Worm (Caenorhabditis elegans): Measurements from ENCODE around the gene aman-2.

The aman-2 gene

DNA sequence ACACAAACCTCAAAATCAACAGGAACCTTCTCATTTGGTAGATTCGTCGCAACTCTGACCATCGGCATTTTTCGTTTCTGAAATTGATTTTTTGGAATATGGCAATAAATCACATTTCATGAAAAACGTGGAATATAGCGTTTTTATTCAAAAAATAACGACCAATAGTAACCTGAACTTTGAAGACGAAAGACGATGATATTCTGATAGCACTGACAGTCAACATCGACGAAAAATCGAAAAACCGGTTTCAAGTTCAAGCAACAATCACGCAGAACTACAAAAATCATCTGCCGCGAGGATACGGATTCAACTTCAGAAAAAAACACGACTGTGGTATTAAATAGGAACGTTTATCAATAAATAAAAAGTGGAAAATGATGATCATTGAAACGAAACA lies 45.1 kb upstream of the aman-2 start, which contains the start of gene mif-2:
mif-2 (minus strand) TSS at position 281 of the 400 bp plus-strand sequence.
- no peak for TF ChIP-seq zfh-2 (GFP tag; conservative IDR thresholded peaks at IDR 0.05)
- TF ChIP-seq gei-17 (GFP tag; optimal IDR thresholded peaks at IDR 0.05), result no peak
- TF ChIP-seq snpc-3.4 (tag; optimal IDR thresholded peaks at IDR 0.05), result peak; percentile 43
- TF ChIP-seq him-1 (tag; optimal IDR thresholded peaks at IDR 0.05), result peak; percentile 14
- 0 out of 2 replicates have a peak, but pooled peaks have one; percentile 5 for TF ChIP-seq madf-6 (GFP tag; IDR thresholded peaks at IDR 0.05)
- TF ChIP-seq ceh-100 (GFP tag; IDR thresholded peaks at IDR 0.05), result no peak
- no peak; the same call in 1 of the 2 replicates for TF ChIP-seq madf-3 (GFP tag; IDR thresholded peaks at IDR 0.05)
- TF ChIP-seq F49E8.2 (tag; optimal IDR thresholded peaks at IDR 0.05; ENCODE audit: insufficient read depth), result peak; percentile 19
- no peak for TF ChIP-seq egrh-3 (GFP tag; IDR thresholded peaks at IDR 0.05)
- TF ChIP-seq mes-4 (tag; optimal IDR thresholded peaks at IDR 0.05), result no peak
- TF ChIP-seq snpc-1.3 (tag; optimal IDR thresholded peaks at IDR 0.05; ENCODE audit: insufficient read depth), result peak; percentile 5
- TF ChIP-seq snpc-4 (GFP tag; optimal IDR thresholded peaks at IDR 0.05), result no peak
- TF ChIP-seq snpc-4 (tag; optimal IDR thresholded peaks at IDR 0.05), result peak in 1 of 4 experiments; percentile 61

DNA sequence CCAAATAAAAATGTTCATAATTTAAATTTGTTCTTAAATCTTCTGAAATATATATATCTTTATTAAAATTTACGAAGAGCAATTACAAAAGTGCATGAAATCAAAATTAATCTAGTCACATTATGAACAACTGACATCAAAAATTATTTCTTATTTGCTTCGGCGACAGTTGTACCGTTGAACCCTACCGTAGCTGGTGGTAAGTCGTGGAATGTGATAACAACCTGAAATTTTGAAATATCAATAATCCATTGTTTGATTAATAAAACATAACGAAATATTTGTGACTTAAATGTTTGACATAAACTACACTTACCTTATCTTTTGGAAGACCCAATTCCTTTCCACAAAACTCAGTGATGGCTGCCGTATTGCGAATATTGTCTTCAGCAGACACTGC lies 43.7 kb upstream of the aman-2 start:
- TF ChIP-seq Y53G8AR.9 (GFP tag; conservative IDR thresholded peaks at IDR 0.05), result no peak
- TF ChIP-seq madf-10 (tag; optimal IDR thresholded peaks at IDR 0.05), result peak; percentile 19
- TF ChIP-seq hmg-1.2 (GFP tag; IDR thresholded peaks at IDR 0.05), result 0 out of 2 replicates have a peak, but pooled peaks have one; percentile 9
- peak; percentile 5 for TF ChIP-seq tbp1 (GFP tag; optimal IDR thresholded peaks at IDR 0.05)
- TF ChIP-seq nhr-80 (tag; optimal IDR thresholded peaks at IDR 0.05), result peak; percentile 66
- TF ChIP-seq sptf-2 (GFP tag; optimal IDR thresholded peaks at IDR 0.05), result no peak
- no peak for TF ChIP-seq nhr-27 (tag; optimal IDR thresholded peaks at IDR 0.05)
- TF ChIP-seq ZK185.1 (tag; optimal IDR thresholded peaks at IDR 0.05; ENCODE audit: poor library complexity, severe bottlenecking), result peak; percentile 7
- no peak for TF ChIP-seq snpc-4 (GFP tag; optimal IDR thresholded peaks at IDR 0.05)
- TF ChIP-seq snpc-4 (tag; optimal IDR thresholded peaks at IDR 0.05), result peak in 1 of 4 experiments; percentile 9
- no peak for TF ChIP-seq B0336.3 (GFP tag; IDR thresholded peaks at IDR 0.05)
- TF ChIP-seq cebp-1 (GFP tag; IDR thresholded peaks at IDR 0.05), result no peak
- peak; percentile 52 for TF ChIP-seq cebp-1 (tag; optimal IDR thresholded peaks at IDR 0.05)

DNA sequence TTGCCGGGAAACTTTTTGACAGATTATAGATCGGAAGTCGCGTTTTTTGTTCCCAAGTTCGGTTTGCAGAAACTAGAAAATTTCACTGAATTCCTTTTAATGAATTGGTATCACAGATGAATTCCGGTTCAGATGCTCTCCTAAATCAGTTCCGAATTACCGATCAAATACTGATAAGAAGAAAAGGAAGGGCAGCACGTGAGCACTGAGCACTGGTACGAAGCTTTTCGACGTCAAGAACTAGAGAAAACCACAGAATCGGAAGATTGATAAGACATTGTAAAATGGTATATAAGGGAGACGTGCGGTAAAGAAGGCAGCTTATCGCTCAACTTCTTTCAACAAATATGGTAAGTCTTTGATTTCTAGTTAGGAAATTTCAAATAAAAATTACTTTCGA lies 42.2 kb upstream of the aman-2 start, which contains the start of gene cpr-1:
cpr-1 (plus strand) TSS at position 319 of the 400 bp plus-strand sequence.
- TF ChIP-seq pbrm-1 (GFP tag; IDR thresholded peaks at IDR 0.05), result no peak
- TF ChIP-seq snpc-4 (GFP tag; optimal IDR thresholded peaks at IDR 0.05), result no peak
- peak in 1 of 4 experiments; percentile 25 for TF ChIP-seq snpc-4 (tag; optimal IDR thresholded peaks at IDR 0.05)
- peak; percentile 59 for TF ChIP-seq ztf-22 (GFP tag; optimal IDR thresholded peaks at IDR 0.05)
- peak; percentile 93 for TF ChIP-seq nhr-80 (tag; optimal IDR thresholded peaks at IDR 0.05)
- TF ChIP-seq ets-4 (GFP tag; optimal IDR thresholded peaks at IDR 0.05), result peak; percentile 87
- no peak for TF ChIP-seq lin-40 (tag; optimal IDR thresholded peaks at IDR 0.05)

DNA sequence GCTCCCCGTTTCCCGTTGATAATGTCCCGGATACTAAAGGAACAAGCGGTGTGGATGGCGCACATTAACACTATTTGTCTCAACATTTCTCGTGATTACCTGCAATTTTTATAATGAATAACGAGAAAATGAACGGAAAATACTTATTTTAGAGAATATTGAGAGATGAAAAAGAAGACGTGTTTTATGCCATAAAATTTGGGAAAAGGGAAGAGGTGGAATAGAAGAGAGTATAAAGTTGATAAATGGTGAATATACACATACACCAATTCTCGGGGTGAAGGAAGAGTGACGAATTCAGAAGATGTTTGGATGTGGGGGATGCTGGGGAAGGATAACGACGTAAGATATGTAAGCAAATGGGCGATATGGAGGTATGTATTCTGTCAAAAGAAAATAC lies 31.7 kb upstream of the aman-2 start, which contains the start of gene F58H1.7:
F58H1.7 (minus strand) TSS at position 101 of the 400 bp plus-strand sequence.
- TF ChIP-seq Y53F4B.3 (GFP tag; IDR thresholded peaks at IDR 0.05) (no peak), B0261.1 (tag; optimal IDR thresholded peaks at IDR 0.05) (no peak), dox-1 (GFP tag; IDR thresholded peaks at IDR 0.05) (no peak), F10E7.11 (tag; optimal IDR thresholded peaks at IDR 0.05) (no peak), B0336.3 (GFP tag; IDR thresholded peaks at IDR 0.05) (no peak), F33H1.4 (GFP tag; IDR thresholded peaks at IDR 0.05) (no peak), dpl-1 (GFP tag; optimal IDR thresholded peaks at IDR 0.05) (no peak), nhr-120 (GFP tag; IDR thresholded peaks at IDR 0.05) (no peak), ccch-3 (GFP tag; optimal IDR thresholded peaks at IDR 0.05) (no peak), ceh-91 (GFP tag; IDR thresholded peaks at IDR 0.05) (no peak), nhr-90 (tag; optimal IDR thresholded peaks at IDR 0.05) (no peak)
